Worm (Caenorhabditis elegans) whole organism, L1 larva: ENCODE data around the gene smc-4.

Experiments used
- aly-2 ChIP-seq: fragments of 150-350 bp; optimal IDR thresholded peaks from 2 replicates; lab custom pipeline; 2014; ENCODE audit warnings: missing biosample characterization, missing genetic modification characterization
- dpl-1 ChIP-seq, 3 experiments: fragments of 150-350 bp in 2 of 3; sonication (generic microtip) in 1 of 3; optimal IDR thresholded peaks; 2 replicates each; lab custom pipeline; 2014 to 2017; ENCODE audit warnings: missing biosample characterization in 3 of 3, missing genetic modification characterization in 3 of 3, missing genetic modification reagents in 3 of 3
- lsy-2 ChIP-seq, 2 experiments: fragments of 150-350 bp; optimal IDR thresholded peaks; 2 replicates each; lab custom pipeline; 2014; ENCODE audit warnings: missing biosample characterization in 2 of 2, missing genetic modification characterization in 2 of 2
- rnt-1 ChIP-seq: sonication (generic microtip); optimal IDR thresholded peaks from 2 replicates; lab custom pipeline; 2016; ENCODE audit warnings: mild to moderate bottlenecking, missing genetic modification characterization, moderate library complexity, missing compliant biosample characterization
- snpc-4 ChIP-seq: fragments of 150-350 bp; optimal IDR thresholded peaks from 2 replicates; lab custom pipeline; 2014; ENCODE audit warnings: missing biosample characterization, missing genetic modification characterization
- sup-37 ChIP-seq: fragments of 200-800 bp; sonication (Bioruptor generic); optimal IDR thresholded peaks from 2 replicates; lab custom pipeline; 2018; ENCODE audit warnings: mild to moderate bottlenecking, missing genetic modification characterization, missing compliant biosample characterization
- unc-130 ChIP-seq: fragments of 150-350 bp; optimal IDR thresholded peaks from 2 replicates; lab custom pipeline; 2017; ENCODE audit warnings: missing biosample characterization, missing genetic modification characterization, inconsistent platforms
- zag-1 ChIP-seq: fragments of 150-350 bp; optimal IDR thresholded peaks from 2 replicates; lab custom pipeline; 2014; ENCODE audit warnings: missing biosample characterization, missing genetic modification characterization

DNA sequence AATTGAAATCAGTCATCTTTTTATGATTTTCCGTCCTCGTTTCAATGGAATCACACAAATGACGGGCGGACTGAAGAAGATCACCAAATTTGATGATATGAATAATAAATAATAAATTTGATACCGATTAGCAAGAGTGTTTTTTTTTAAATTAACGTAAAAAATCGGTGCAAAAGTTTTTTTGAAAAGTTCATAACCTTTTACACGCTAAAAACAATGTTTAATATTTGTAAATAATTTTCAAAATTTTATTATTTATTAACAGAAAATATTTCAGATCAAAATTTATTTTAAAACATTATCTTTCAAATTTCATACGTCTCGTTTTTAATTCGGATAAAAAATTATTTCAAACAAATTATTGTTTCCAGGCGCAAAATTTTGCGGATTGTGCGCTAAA lies 42.3 kb upstream of the smc-4 start, which contains the start of gene M88.3:
- no peak for TF ChIP-seq zag-1 (tag; lab: Kevin White, UChicago)
- TF ChIP-seq dpl-1 (GFP tag; optimal IDR thresholded peaks at IDR 0.05; lab: Kevin White, UChicago), result no peak
- no peak for TF ChIP-seq aly-2 (tag; lab: Kevin White, UChicago)
- no peak for TF ChIP-seq unc-130 (tag; lab: Kevin White, UChicago)
- no peak for TF ChIP-seq snpc-4 (tag; lab: Kevin White, UChicago)
- no peak for TF ChIP-seq lsy-2 (tag; optimal IDR thresholded peaks at IDR 0.05; lab: Kevin White, UChicago)
- no peak for TF ChIP-seq rnt-1 (tag; lab: Kevin White, UChicago)
- TF ChIP-seq sup-37 (GFP tag; lab: Kevin White, UChicago), result no peak
